Worm (Caenorhabditis elegans) whole organism, mixed stage, embryonic: ENCODE results near the gene Y53F4B.10.

Source experiments
- cnd-1 ChIP-seq: fragments of 200-800 bp; sonication (Bioruptor generic); optimal IDR thresholded peaks from 2 replicates; lab custom pipeline; 2018; ENCODE audit warnings: mild to moderate bottlenecking, missing genetic modification characterization, missing compliant biosample characterization
- drap-1 ChIP-seq: fragments of 200-800 bp; sonication (Bioruptor generic); optimal IDR thresholded peaks from 3 replicates; lab custom pipeline; 2018; ENCODE audit warnings: mild to moderate bottlenecking, missing genetic modification characterization, missing compliant biosample characterization
- lin-13 ChIP-seq: fragments of 150-350 bp; optimal IDR thresholded peaks from 2 replicates; lab custom pipeline; 2014; ENCODE audit warnings: missing biosample characterization, missing genetic modification characterization
- mep-1 ChIP-seq: fragments of 150-350 bp; optimal IDR thresholded peaks from 2 replicates; lab custom pipeline; 2017; ENCODE audit warnings: missing biosample characterization, missing genetic modification reagents, missing genetic modification characterization, inconsistent platforms
- nhr-237 ChIP-seq: fragments of 150-350 bp; optimal IDR thresholded peaks from 2 replicates; lab custom pipeline; 2014; ENCODE audit warnings: missing biosample characterization, missing genetic modification characterization

DNA sequence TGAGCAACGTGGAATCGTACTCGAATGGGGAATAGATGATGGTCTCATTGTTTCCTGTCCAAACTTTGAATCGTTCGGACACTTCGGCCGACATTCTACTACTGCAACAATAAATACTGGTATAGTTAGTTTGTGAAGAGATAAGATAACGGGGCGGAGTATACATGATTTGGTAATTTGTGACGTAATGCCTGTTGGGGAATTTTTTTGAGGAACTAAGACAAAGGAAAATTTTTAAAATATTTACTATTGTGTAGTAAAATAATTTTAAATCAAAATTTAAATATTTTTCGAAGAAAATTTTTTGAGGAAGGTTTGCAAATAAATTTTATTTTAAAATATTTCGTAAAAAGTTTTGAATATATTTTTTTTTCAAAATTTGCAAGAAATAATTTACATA lies 39.3 kb downstream of the Y53F4B.10 start, which contains the start of gene elo-9:
- TF ChIP-seq nhr-237 (tag; lab: Kevin White, UChicago) (no peak), cnd-1 (tag; lab: Kevin White, UChicago) (no peak), drap-1 (no peak), mep-1 (no peak), lin-13 (no peak)
